Fruit fly (Drosophila melanogaster): Measurements from ENCODE around the gene CG12395.

The CG12395 gene

dm6 chrX:16091431-16091990, 28.8 kb upstream of the CG12395 start, which contains the start of gene Tob (continued):
- TF ChIP-seq esn (GFP tag; optimal IDR thresholded peaks at IDR 0.05): peak; percentile 33
- peak; percentile 21 for TF ChIP-seq Smox (GFP tag; optimal IDR thresholded peaks at IDR 0.05)
- TF ChIP-seq CG6276 (GFP tag; optimal IDR thresholded peaks at IDR 0.05): no peak
- peak; percentile 68; the same call in 2 of the 3 replicates for TF ChIP-seq eg (GFP tag; IDR thresholded peaks at IDR 0.05)
- peak; percentile 15 for TF ChIP-seq Sox14 (GFP tag; optimal IDR thresholded peaks at IDR 0.05)
- peak; percentile 29 for TF ChIP-seq CG6854 (GFP tag; optimal IDR thresholded peaks at IDR 0.05)
- peak; percentile 42 for TF ChIP-seq CG16779 (tag; optimal IDR thresholded peaks at IDR 0.05)
- TF ChIP-seq achi (GFP tag; optimal IDR thresholded peaks at IDR 0.05): no peak

dm6 chrX:16090179-16091144, 27.8 kb upstream of the CG12395 start:
- TF ChIP-seq CG4318 (GFP tag; optimal IDR thresholded peaks at IDR 0.05) (peak; percentile 73), CG34406 (GFP tag; optimal IDR thresholded peaks at IDR 0.05) (peak; percentile 62), CG32006 (GFP tag; optimal IDR thresholded peaks at IDR 0.05) (peak; percentile 79), esn (GFP tag; optimal IDR thresholded peaks at IDR 0.05) (peak; percentile 70), Eip75B (GFP tag; optimal IDR thresholded peaks at IDR 0.05) (peak; percentile 65), CG16779 (tag; optimal IDR thresholded peaks at IDR 0.05) (peak; percentile 34), vri (GFP tag; optimal IDR thresholded peaks at IDR 0.05) (peak; percentile 66), CG3919 (GFP tag; optimal IDR thresholded peaks at IDR 0.05) (peak; percentile 80), Smox (GFP tag; optimal IDR thresholded peaks at IDR 0.05) (peak; percentile 66), Lpt (GFP tag; optimal IDR thresholded peaks at IDR 0.05) (peak; percentile 34), CG31627 (GFP tag; optimal IDR thresholded peaks at IDR 0.05) (peak; percentile 81), net (GFP tag; optimal IDR thresholded peaks at IDR 0.05) (peak; percentile 74), CG8119 (GFP tag; IDR thresholded peaks at IDR 0.05) (peak; percentile 77), Hr39 (GFP tag; optimal IDR thresholded peaks at IDR 0.05) (peak; percentile 83), fd59A (GFP tag; optimal IDR thresholded peaks at IDR 0.05) (peak; percentile 41), Sox102F (GFP tag; optimal IDR thresholded peaks at IDR 0.05) (peak; percentile 73), dac (GFP tag; optimal IDR thresholded peaks at IDR 0.05) (peak; percentile 52), Met (GFP tag; optimal IDR thresholded peaks at IDR 0.05) (peak; percentile 73), CG11762 (GFP tag; optimal IDR thresholded peaks at IDR 0.05; ENCODE audit: insufficient read depth) (peak; percentile 50), fd85E (GFP tag; optimal IDR thresholded peaks at IDR 0.05) (peak; percentile 7), Ets96B (tag; optimal IDR thresholded peaks at IDR 0.05) (peak; percentile 35), Hr4 (GFP tag; optimal IDR thresholded peaks at IDR 0.05) (peak; percentile 90), Gug (GFP tag; IDR thresholded peaks at IDR 0.05) (peak; percentile 81), Blimp-1 (GFP tag; optimal IDR thresholded peaks at IDR 0.05) (peak; percentile 16), Eip78C (GFP tag) (peak; percentile 92), topi (GFP tag; optimal IDR thresholded peaks at IDR 0.05) (peak; percentile 67), OdsH (GFP tag; optimal IDR thresholded peaks at IDR 0.05) (peak; percentile 82), achi (GFP tag; optimal IDR thresholded peaks at IDR 0.05) (peak; percentile 78), pdm3 (GFP tag; optimal IDR thresholded peaks at IDR 0.05) (peak; percentile 85), CG6276 (GFP tag; optimal IDR thresholded peaks at IDR 0.05) (peak; percentile 74), svp (GFP tag) (peak; percentile 86), CG11902 (GFP tag; optimal IDR thresholded peaks at IDR 0.05) (peak; percentile 67), CG3032 (tag; optimal IDR thresholded peaks at IDR 0.05) (peak; percentile 57), spab (GFP tag; optimal IDR thresholded peaks at IDR 0.05) (no peak), Ets21C (GFP tag; optimal IDR thresholded peaks at IDR 0.05) (peak; percentile 66), CG6808 (GFP tag; optimal IDR thresholded peaks at IDR 0.05) (peak; percentile 26), CG8319 (GFP tag; optimal IDR thresholded peaks at IDR 0.05) (peak; percentile 52), dsx (GFP tag; optimal IDR thresholded peaks at IDR 0.05; ENCODE audit: poor library complexity, severe bottlenecking) (peak; percentile 10), fkh (GFP tag; optimal IDR thresholded peaks at IDR 0.05) (peak; percentile 63), lz (GFP tag; optimal IDR thresholded peaks at IDR 0.05) (peak; percentile 75), CG1621 (tag; optimal IDR thresholded peaks at IDR 0.05) (peak; percentile 33), CG6854 (GFP tag; optimal IDR thresholded peaks at IDR 0.05) (peak; percentile 8), CG6163 (GFP tag; IDR thresholded peaks at IDR 0.05) (peak; percentile 93), Sox14 (GFP tag; optimal IDR thresholded peaks at IDR 0.05) (peak; percentile 76)

Data from whole organism, prepupa.